Worm (Caenorhabditis elegans): ENCODE data around the gene arl-1.

arl-1 gene

DNA sequence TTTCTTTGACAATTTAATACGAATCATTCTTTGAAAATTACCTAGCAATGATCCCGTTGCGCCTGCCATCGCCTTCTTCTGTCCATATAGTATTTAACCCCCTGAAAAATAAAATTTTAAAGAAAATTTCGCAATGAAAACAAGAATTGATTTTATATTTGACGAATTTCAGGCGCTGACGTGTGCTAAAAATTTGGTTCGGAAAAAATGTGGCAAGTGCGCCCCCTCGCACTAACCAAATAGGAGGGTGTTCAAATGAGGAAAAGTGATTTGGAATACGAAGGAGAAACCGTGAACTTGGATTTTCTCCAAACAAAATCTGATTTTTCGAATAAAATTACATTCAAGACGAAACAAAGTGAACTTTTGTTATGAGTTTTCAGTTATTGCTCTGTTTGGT, 15.8 kb upstream of the arl-1 start, which contains the start of gene stc-1 (continued):
- no peak for TF ChIP-seq C06A6.2 (GFP tag; conservative IDR thresholded peaks at IDR 0.05)
- no peak for TF ChIP-seq ztf-25 (GFP tag; IDR thresholded peaks at IDR 0.05)
- TF ChIP-seq cebp-1 (GFP tag; IDR thresholded peaks at IDR 0.05) = peak; percentile 19; the same call in 1 of the 2 replicates
- peak; percentile 76 for TF ChIP-seq cebp-1 (tag; optimal IDR thresholded peaks at IDR 0.05)
- no peak for TF ChIP-seq unc-130 (GFP tag; optimal IDR thresholded peaks at IDR 0.05)
- no peak for TF ChIP-seq attf-6 (GFP tag; IDR thresholded peaks at IDR 0.05)
- no peak for TF ChIP-seq snpc-3.4 (tag; optimal IDR thresholded peaks at IDR 0.05)
- no peak for TF ChIP-seq T26A5.8 (tag; optimal IDR thresholded peaks at IDR 0.05)
- no peak for TF ChIP-seq xnd-1 (tag; optimal IDR thresholded peaks at IDR 0.05)
- no peak for TF ChIP-seq ceh-40 (GFP tag; IDR thresholded peaks at IDR 0.05)
- TF ChIP-seq sptf-2 (GFP tag; optimal IDR thresholded peaks at IDR 0.05) = no peak
- TF ChIP-seq Y53G8AR.9 (GFP tag; conservative IDR thresholded peaks at IDR 0.05) = no peak
- no peak for TF ChIP-seq egl-18 (GFP tag; IDR thresholded peaks at IDR 0.05)
- no peak for TF ChIP-seq nhr-179 (tag; optimal IDR thresholded peaks at IDR 0.05)
- TF ChIP-seq bed-1 (GFP tag; IDR thresholded peaks at IDR 0.05) = no peak
- TF ChIP-seq lin-26 (GFP tag; IDR thresholded peaks at IDR 0.05) = no peak
- no peak for TF ChIP-seq lsl-1 (GFP tag; optimal IDR thresholded peaks at IDR 0.05)
- no peak for TF ChIP-seq T07F8.4 (tag; optimal IDR thresholded peaks at IDR 0.05)
- TF ChIP-seq nfyb-1 (GFP tag; IDR thresholded peaks at IDR 0.05) = no peak
- TF ChIP-seq repo-1 (tag; optimal IDR thresholded peaks at IDR 0.05) = peak; percentile 17
- TF ChIP-seq F23B12.7 (tag; optimal IDR thresholded peaks at IDR 0.05; ENCODE audit: insufficient read depth) = peak; percentile 1
- no peak for TF ChIP-seq C17E4.6 (GFP tag; IDR thresholded peaks at IDR 0.05)
- TF ChIP-seq sdz-38 (tag; optimal IDR thresholded peaks at IDR 0.05) = no peak
- TF ChIP-seq B0019.2 (GFP tag; conservative IDR thresholded peaks at IDR 0.05) = no peak
- TF ChIP-seq sea-2 (GFP tag; IDR thresholded peaks at IDR 0.05) = no peak
- TF ChIP-seq zim-3 (tag; optimal IDR thresholded peaks at IDR 0.05) = no peak
- no peak for TF ChIP-seq nfya-2 (GFP tag; IDR thresholded peaks at IDR 0.05)
- no peak for TF ChIP-seq mes-4 (tag; optimal IDR thresholded peaks at IDR 0.05)
- TF ChIP-seq mcd-1 (GFP tag; IDR thresholded peaks at IDR 0.05) = peak; percentile 67
- no peak for TF ChIP-seq snpc-1.3 (tag; optimal IDR thresholded peaks at IDR 0.05; ENCODE audit: insufficient read depth)
- no peak for TF ChIP-seq dpff-1 (tag; optimal IDR thresholded peaks at IDR 0.05)
- TF ChIP-seq madf-6 (GFP tag; IDR thresholded peaks at IDR 0.05) = no peak
- no peak for TF ChIP-seq athp-1 (tag; optimal IDR thresholded peaks at IDR 0.05)
- no peak for TF ChIP-seq pha-4 (tag; optimal IDR thresholded peaks at IDR 0.05)
- peak; percentile 35 for TF ChIP-seq lin-54 (GFP tag; optimal IDR thresholded peaks at IDR 0.05)
- no peak for TF ChIP-seq atf-7 (tag; optimal IDR thresholded peaks at IDR 0.05)

DNA sequence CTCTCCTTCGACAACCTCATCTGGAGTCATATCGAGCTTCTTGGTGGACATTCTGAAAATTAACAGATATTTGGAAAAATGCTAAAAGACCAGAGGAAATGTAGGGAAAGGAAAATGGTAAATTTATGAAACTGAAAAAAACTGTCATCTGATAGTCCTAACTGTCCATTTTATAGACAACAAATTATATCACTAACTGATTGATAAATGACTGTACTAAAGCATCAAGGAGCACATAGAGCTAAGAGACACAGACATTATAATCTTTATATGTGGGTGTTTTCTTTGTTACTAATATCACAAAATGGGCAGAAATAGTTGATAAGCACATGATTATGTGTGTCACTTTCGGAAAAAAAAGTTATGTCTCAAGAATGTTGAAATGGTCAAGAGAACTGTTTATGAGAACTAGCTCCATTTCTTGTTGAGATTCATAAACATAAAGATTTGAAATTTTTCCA, 15.0 kb upstream of the arl-1 start, which contains the start of gene F54C9.3:
Gene F54C9.3 (minus strand): TSS at position 51 of the 461 bp plus-strand sequence.
- TF ChIP-seq rec-8 (tag; optimal IDR thresholded peaks at IDR 0.05) = no peak
- no peak for TF ChIP-seq lag-1 (GFP tag; IDR thresholded peaks at IDR 0.05)
- no peak; the same call in 1 of the 2 replicates for TF ChIP-seq cebp-1 (GFP tag; IDR thresholded peaks at IDR 0.05)
- TF ChIP-seq cebp-1 (tag; optimal IDR thresholded peaks at IDR 0.05) = peak; percentile 47
- 0 out of 2 replicates have a peak, but pooled peaks have one; percentile 19 for TF ChIP-seq mcd-1 (GFP tag; IDR thresholded peaks at IDR 0.05)
- no peak for TF ChIP-seq nfya-2 (GFP tag; IDR thresholded peaks at IDR 0.05)
- no peak for TF ChIP-seq F52B5.7 (tag; optimal IDR thresholded peaks at IDR 0.05)
- no peak for TF ChIP-seq zfh-2 (GFP tag; conservative IDR thresholded peaks at IDR 0.05)
- peak; percentile 44; the same call in 1 of the 2 replicates for TF ChIP-seq hmg-1.2 (GFP tag; IDR thresholded peaks at IDR 0.05)
- no peak for TF ChIP-seq hrde-1 (tag; optimal IDR thresholded peaks at IDR 0.05; ENCODE audit: borderline replicate concordance)
- TF ChIP-seq Y56A3A.18 (GFP tag; IDR thresholded peaks at IDR 0.05) = no peak
- TF ChIP-seq let-607 (tag; optimal IDR thresholded peaks at IDR 0.05) = peak in 1 of 2 experiments; percentile 74
- no peak for TF ChIP-seq snpc-4 (GFP tag; optimal IDR thresholded peaks at IDR 0.05)
- TF ChIP-seq snpc-4 (tag; optimal IDR thresholded peaks at IDR 0.05) = no peak
- TF ChIP-seq bed-1 (GFP tag; IDR thresholded peaks at IDR 0.05) = no peak
- no peak for TF ChIP-seq mel-28 (tag; optimal IDR thresholded peaks at IDR 0.05; ENCODE audit: borderline replicate concordance)
- TF ChIP-seq egl-44 (GFP tag; IDR thresholded peaks at IDR 0.05) = no peak
- TF ChIP-seq attf-3 (GFP tag; conservative IDR thresholded peaks at IDR 0.05) = no peak

Data from whole organism, young adult.